Fruit fly (Drosophila melanogaster) whole organism, embryonic: ENCODE data around the gene CG9582.

Experiments
- Atf6 ChIP-seq: fragments of 200-800 bp; sonication (Bioruptor generic); IDR thresholded peaks from 2 replicates; pipeline ENCODE4 v1.3.6; 2022; ENCODE audit warnings: missing biosample characterization, missing genetic modification characterization
- CG10147 ChIP-seq: fragments of 200-800 bp; sonication (Bioruptor generic); optimal IDR thresholded peaks from 2 replicates; lab custom pipeline; 2019; ENCODE audit warnings: missing biosample characterization, mild to moderate bottlenecking, missing genetic modification characterization, moderate library complexity
- CG10321 ChIP-seq: fragments of 200-800 bp; sonication (Bioruptor generic); IDR thresholded peaks from 2 replicates; pipeline ENCODE4 v1.3.6; 2022; ENCODE audit warnings: missing biosample characterization, missing genetic modification characterization
- CG10543 ChIP-seq: fragments of 200-800 bp; sonication (Bioruptor generic); optimal IDR thresholded peaks from 3 replicates; lab custom pipeline; 2017; ENCODE audit warnings: missing biosample characterization, mild to moderate bottlenecking, missing genetic modification characterization, moderate library complexity
- CG11085 ChIP-seq: fragments of 200-800 bp; sonication (Bioruptor generic); IDR thresholded peaks from 2 replicates; pipeline ENCODE4 v1.3.6; 2022; ENCODE audit warnings: missing biosample characterization, missing genetic modification characterization
- CG11560 ChIP-seq: fragments of 200-800 bp; sonication (Bioruptor generic); IDR thresholded peaks from 3 replicates; pipeline ENCODE4 v1.3.6; 2022; ENCODE audit warnings: missing biosample characterization, missing genetic modification characterization
- CG13894 ChIP-seq: fragments of 200-800 bp; sonication (Bioruptor generic); optimal IDR thresholded peaks from 3 replicates; lab custom pipeline; 2018; ENCODE audit warnings: missing biosample characterization, mild to moderate bottlenecking, missing genetic modification characterization, moderate library complexity
- CG14050 ChIP-seq: fragments of 200-800 bp; sonication (Bioruptor generic); IDR thresholded peaks from 3 replicates; pipeline ENCODE4 v1.3.6; 2022; ENCODE audit warnings: missing biosample characterization, missing genetic modification characterization
- CG1647 ChIP-seq: fragments of 200-800 bp; sonication (Bioruptor generic); optimal IDR thresholded peaks from 3 replicates; lab custom pipeline; 2016; ENCODE audit warnings: missing biosample characterization, missing genetic modification characterization
- CG1832 ChIP-seq: fragments of 200-800 bp; sonication (Bioruptor generic); optimal IDR thresholded peaks from 2 replicates; lab custom pipeline; 2017; ENCODE audit warnings: missing biosample characterization, mild to moderate bottlenecking, missing genetic modification characterization, inconsistent platforms
- CG32532 ChIP-seq: fragments of 200-800 bp; sonication (Bioruptor generic); IDR thresholded peaks from 2 replicates; pipeline ENCODE4 v1.3.6; 2022; ENCODE audit warnings: missing biosample characterization, missing genetic modification characterization
- CG3726 ChIP-seq: fragments of 200-800 bp; sonication (Bioruptor generic); IDR thresholded peaks from 3 replicates; pipeline ENCODE4, ENCODE4 v1.3.6; 2022; ENCODE audit warnings: missing biosample characterization, missing genetic modification characterization
- CG6175 ChIP-seq: fragments of 200-800 bp; sonication (Bioruptor generic); IDR thresholded peaks from 3 replicates; pipeline ENCODE4 v1.3.6; 2022; ENCODE audit warnings: missing biosample characterization, missing genetic modification characterization
- CG6689 ChIP-seq: fragments of 200-800 bp; sonication (Bioruptor generic); IDR thresholded peaks from 2 replicates; pipeline ENCODE4 v1.3.6; 2022; ENCODE audit warnings: missing biosample characterization, missing genetic modification characterization
- CG7786 ChIP-seq: fragments of 200-800 bp; sonication (Bioruptor generic); optimal IDR thresholded peaks from 2 replicates; lab custom pipeline; 2016; ENCODE audit warnings: missing biosample characterization, missing genetic modification characterization
- CG7928 ChIP-seq: fragments of 200-800 bp; sonication (Bioruptor generic); optimal IDR thresholded peaks from 2 replicates; lab custom pipeline; 2017; ENCODE audit warnings: missing biosample characterization, mild to moderate bottlenecking, missing genetic modification characterization
- CG9817 ChIP-seq: fragments of 200-800 bp; sonication (Bioruptor generic); optimal IDR thresholded peaks from 2 replicates; lab custom pipeline; 2018; ENCODE audit warnings: missing biosample characterization, mild to moderate bottlenecking, missing genetic modification characterization, moderate library complexity
- Dad ChIP-seq: fragments of 200-800 bp; sonication (Bioruptor generic); optimal IDR thresholded peaks from 3 replicates; lab custom pipeline; 2016; ENCODE audit warnings: missing biosample characterization, missing genetic modification characterization
- Dll ChIP-seq: fragments of 200-800 bp; sonication (Bioruptor generic); IDR thresholded peaks from 4 replicates; pipeline ENCODE4 v1.3.6; 2022; ENCODE audit warnings: missing biosample characterization, missing genetic modification characterization; ENCODE audit not compliant: partially characterized antibody
- Dref ChIP-seq: fragments of 200-800 bp; sonication (Bioruptor generic); IDR thresholded peaks from 2 replicates; pipeline ENCODE4 v1.3.6; 2022; ENCODE audit warnings: missing biosample characterization, missing genetic modification characterization
- Fer2 ChIP-seq: fragments of 200-800 bp; sonication (Bioruptor generic); optimal IDR thresholded peaks from 2 replicates; lab custom pipeline; 2018; ENCODE audit warnings: missing biosample characterization, mild to moderate bottlenecking, missing genetic modification characterization, moderate library complexity
- HHEX ChIP-seq: fragments of 200-800 bp; sonication (Bioruptor generic); optimal IDR thresholded peaks from 3 replicates; lab custom pipeline; 2017; ENCODE audit warnings: missing biosample characterization, mild to moderate bottlenecking, missing genetic modification characterization, missing genetic modification reagents
- HLH3B ChIP-seq: fragments of 200-800 bp; sonication (Bioruptor generic); IDR thresholded peaks from 2 replicates; pipeline ENCODE4 v1.3.6; 2022; ENCODE audit warnings: missing biosample characterization, missing genetic modification characterization
- HLH54F ChIP-seq: fragments of 200-800 bp; sonication (Bioruptor generic); optimal IDR thresholded peaks from 3 replicates; lab custom pipeline; 2016; ENCODE audit warnings: missing biosample characterization, missing genetic modification characterization
- Hey ChIP-seq: fragments of 200-800 bp; sonication (Bioruptor generic); optimal IDR thresholded peaks from 3 replicates; lab custom pipeline; 2018; ENCODE audit warnings: missing biosample characterization, mild to moderate bottlenecking, missing genetic modification characterization
- Hr39 ChIP-seq: fragments of >200 bp; optimal IDR thresholded peaks from 2 replicates; lab custom pipeline; 2017
- MTF-1 ChIP-seq: fragments of 200-800 bp; sonication (Bioruptor generic); optimal IDR thresholded peaks from 2 replicates; lab custom pipeline; 2018; ENCODE audit warnings: missing biosample characterization, mild to moderate bottlenecking, missing genetic modification characterization, borderline replicate concordance
- NC2β ChIP-seq: fragments of 200-800 bp; sonication (Bioruptor generic); optimal IDR thresholded peaks from 2 replicates; lab custom pipeline; 2016; ENCODE audit warnings: missing biosample characterization, missing genetic modification characterization
- Six4 ChIP-seq: fragments of 200-800 bp; sonication (Bioruptor generic); optimal IDR thresholded peaks from 2 replicates; lab custom pipeline; 2016; ENCODE audit warnings: missing biosample characterization, missing genetic modification characterization
- Usf ChIP-seq: fragments of 200-800 bp; sonication (Bioruptor generic); optimal IDR thresholded peaks from 2 replicates; lab custom pipeline; 2017; ENCODE audit warnings: missing genotype, missing biosample characterization, missing genetic modification characterization
- abd-A ChIP-seq: fragments of 200-800 bp; sonication (Bioruptor generic); optimal IDR thresholded peaks from 3 replicates; lab custom pipeline; 2019; ENCODE audit warnings: missing biosample characterization, mild to moderate bottlenecking, missing genetic modification characterization, moderate library complexity
- bcd ChIP-seq: fragments of 200-800 bp; sonication (Bioruptor generic); optimal IDR thresholded peaks from 2 replicates; lab custom pipeline; 2017; ENCODE audit warnings: missing biosample characterization, mild to moderate bottlenecking, missing genetic modification characterization
- chm ChIP-seq: fragments of 200-800 bp; sonication (Bioruptor generic); IDR thresholded peaks from 2 replicates; pipeline ENCODE4 v1.3.6; 2022; ENCODE audit warnings: missing biosample characterization, missing genetic modification characterization
- chn ChIP-seq: fragments of 200-800 bp; sonication (Bioruptor generic); optimal IDR thresholded peaks from 2 replicates; lab custom pipeline; 2016; ENCODE audit warnings: missing biosample characterization, missing genetic modification characterization
- ci ChIP-seq: fragments of 200-800 bp; sonication (Bioruptor generic); IDR thresholded peaks from 3 replicates; pipeline ENCODE4 v1.3.6; 2022; ENCODE audit warnings: missing biosample characterization, missing genetic modification characterization
- crol ChIP-seq: fragments of 200-800 bp; sonication (Bioruptor generic); IDR thresholded peaks from 2 replicates; pipeline ENCODE4 v1.3.6; 2022; ENCODE audit warnings: missing biosample characterization, missing genetic modification characterization
- fd102C ChIP-seq: fragments of 200-800 bp; sonication (Bioruptor generic); optimal IDR thresholded peaks from 2 replicates; lab custom pipeline; 2018; ENCODE audit warnings: missing biosample characterization, mild to moderate bottlenecking, missing genetic modification characterization, moderate library complexity
- fru ChIP-seq: fragments of >200 bp; optimal IDR thresholded peaks from 2 replicates; lab custom pipeline; 2017
- lbe ChIP-seq: fragments of 200-800 bp; sonication (Bioruptor generic); optimal IDR thresholded peaks from 2 replicates; lab custom pipeline; 2016; ENCODE audit warnings: missing biosample characterization, mild to moderate bottlenecking, missing genetic modification characterization
- lilli ChIP-seq: fragments of 200-800 bp; sonication (Bioruptor generic); optimal IDR thresholded peaks from 3 replicates; lab custom pipeline; 2016; ENCODE audit warnings: missing biosample characterization, missing genetic modification characterization
- onecut ChIP-seq: fragments of 200-800 bp; sonication (Bioruptor generic); IDR thresholded peaks from 2 replicates; pipeline ENCODE4 v1.3.6; 2022; ENCODE audit warnings: missing biosample characterization, missing genetic modification characterization
- p53 ChIP-seq: fragments of 200-800 bp; sonication (Bioruptor generic); optimal IDR thresholded peaks from 2 replicates; lab custom pipeline; 2016; ENCODE audit warnings: missing biosample characterization, missing genetic modification characterization
- pho ChIP-seq: fragments of 200-800 bp; sonication (Bioruptor generic); optimal IDR thresholded peaks from 2 replicates; lab custom pipeline; 2016; ENCODE audit warnings: missing biosample characterization, missing genetic modification characterization
- pnt ChIP-seq: fragments of 200-800 bp; sonication (Bioruptor generic); optimal IDR thresholded peaks from 3 replicates; lab custom pipeline; 2016; ENCODE audit warnings: missing biosample characterization, missing genetic modification characterization
- ranshi ChIP-seq: fragments of 200-800 bp; sonication (Bioruptor generic); IDR thresholded peaks from 2 replicates; pipeline ENCODE4 v1.3.6; 2022; ENCODE audit warnings: missing biosample characterization, missing genetic modification characterization
- sc ChIP-seq, 3 experiments: fragments of >200 bp in 2 of 3; fragments of 200-800 bp in 1 of 3; sonication (Bioruptor generic) in 1 of 3; optimal IDR thresholded peaks; 2 replicates in 2 of 3; 3 replicates in 1 of 3; lab custom pipeline; 2017; ENCODE audit warnings: mild to moderate bottlenecking in 1 of 3, missing biosample characterization in 1 of 3, missing genetic modification characterization in 1 of 3, missing genetic modification reagents in 1 of 3
- slp2 ChIP-seq: fragments of 200-800 bp; sonication (Bioruptor generic); optimal IDR thresholded peaks from 2 replicates; lab custom pipeline; 2016; ENCODE audit warnings: missing biosample characterization, missing genetic modification characterization
- sna ChIP-seq: fragments of 200-800 bp; sonication (Bioruptor generic); IDR thresholded peaks from 2 replicates; pipeline ENCODE4 v1.3.6; 2022; ENCODE audit warnings: missing biosample characterization, missing genetic modification characterization; ENCODE audit not compliant: partially characterized antibody
- ttk ChIP-seq: fragments of 200-800 bp; sonication (Bioruptor generic); IDR thresholded peaks from 2 replicates; pipeline ENCODE4 v2.1.2; 2022; ENCODE audit warnings: missing biosample characterization, missing genetic modification characterization
- vvl ChIP-seq: fragments of 200-800 bp; sonication (Bioruptor generic); IDR thresholded peaks from 2 replicates; pipeline ENCODE4 v1.3.6; 2022; ENCODE audit warnings: missing biosample characterization, missing genetic modification characterization

Gene CG9582

DNA sequence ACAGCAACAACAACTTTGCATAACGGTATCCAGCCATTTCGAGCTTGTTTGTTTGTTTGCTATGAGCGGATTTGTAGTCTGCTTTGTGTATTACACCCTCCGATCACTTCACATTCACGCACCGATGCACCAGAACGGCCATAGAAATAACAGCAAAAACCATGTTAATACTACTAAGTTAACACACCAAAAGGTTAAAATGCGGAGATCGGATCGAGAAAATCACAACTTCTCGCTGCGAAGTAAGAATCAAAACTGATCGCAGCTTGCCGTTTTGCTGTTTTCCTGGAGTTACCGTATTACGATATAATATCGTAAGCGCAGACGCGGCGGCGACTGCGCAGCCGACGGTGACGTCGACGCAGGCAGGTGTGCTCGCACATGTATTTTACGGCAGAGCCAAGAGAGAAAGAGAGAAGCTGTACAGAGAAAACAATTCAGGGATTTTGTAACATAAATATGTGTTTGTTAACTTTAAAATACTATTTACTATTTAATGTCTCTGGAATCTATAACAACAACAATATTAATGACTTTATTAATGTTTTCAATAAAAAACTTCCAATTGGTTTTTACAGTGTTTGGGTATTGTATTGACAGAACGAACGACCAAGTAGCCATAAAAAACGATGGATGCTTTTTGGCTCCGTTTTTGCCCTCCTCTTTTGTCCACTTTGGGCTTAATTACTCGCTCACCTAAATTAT, 46.9 kb downstream of the CG9582 start, which contains the start of gene CG13101 (continued):
- TF ChIP-seq Hey (tag; lab: Kevin White, UChicago) (peak; percentile 19), CG14050 (GFP tag; lab: Robert Waterston, UW) (peak; percentile 89), abd-A (peak; percentile 24), HLH54F (GFP tag; lab: Kevin White, UChicago) (peak; percentile 78), CG13894 (tag; lab: Kevin White, UChicago) (peak; percentile 74), bcd (peak; percentile 92), Hr39 (lab: Kevin White, UChicago) (no peak), crol (GFP tag; lab: Robert Waterston, UW) (peak; percentile 72), CG7928 (GFP tag; lab: Kevin White, UChicago) (peak; percentile 59), pho (peak; percentile 91), CG10147 (GFP tag; lab: Kevin White, UChicago) (peak; percentile 92), Dref (no peak), Usf (peak; percentile 61), CG9817 (tag; lab: Kevin White, UChicago) (peak; percentile 82), CG32532 (GFP tag; lab: Robert Waterston, UW) (peak; percentile 97), Dad (GFP tag; lab: Kevin White, UChicago) (peak; percentile 71), fd102C (GFP tag; lab: Kevin White, UChicago) (peak; percentile 45), lbe (peak; percentile 94), ci (GFP tag; lab: Robert Waterston, UW) (peak; percentile 96), Fer2 (tag; lab: Kevin White, UChicago) (peak; percentile 69), lilli (peak; percentile 93), onecut (GFP tag; lab: Robert Waterston, UW) (peak; percentile 81), CG6689 (peak; percentile 94), p53 (peak; percentile 5), sna (GFP tag; lab: Robert Waterston, UW) (no peak), ranshi (peak; percentile 94), chn (GFP tag; lab: Kevin White, UChicago) (peak; percentile 83), Dll (GFP tag; lab: Robert Waterston, UW) (no peak), MTF-1 (GFP tag; lab: Kevin White, UChicago) (peak; percentile 79), CG3726 (GFP tag; lab: Robert Waterston, UW) (no peak; the same call in 2 of the 3 replicates), CG7786 (GFP tag; lab: Kevin White, UChicago) (peak; percentile 83), NC2β (peak; percentile 83), CG10543 (peak; percentile 39), CG1832 (no peak), sc (optimal IDR thresholded peaks at IDR 0.05; lab: Kevin White, UChicago) (no peak), sc (GFP tag; optimal IDR thresholded peaks at IDR 0.05; lab: Kevin White, UChicago) (peak; percentile 85), Six4 (GFP tag; lab: Kevin White, UChicago) (peak; percentile 83), vvl (GFP tag; lab: Robert Waterston, UW) (peak; percentile 98), HLH3B (GFP tag; lab: Robert Waterston, UW) (peak; percentile 95), ttk (peak; percentile 93), CG11560 (tag; lab: Robert Waterston, UW) (peak; percentile 80), CG11085 (GFP tag; lab: Robert Waterston, UW) (peak; percentile 89), CG6175 (GFP tag; lab: Robert Waterston, UW) (peak; percentile 87; the same call in 2 of the 3 replicates), Atf6 (GFP tag; lab: Robert Waterston, UW) (peak; percentile 96), pnt (GFP tag; lab: Kevin White, UChicago) (peak; percentile 58), chm (peak; percentile 93; the same call in 1 of the 2 replicates), slp2 (GFP tag; lab: Kevin White, UChicago) (peak; percentile 83), HHEX (peak; percentile 89), fru (lab: Kevin White, UChicago) (no peak), CG1647 (GFP tag; lab: Kevin White, UChicago) (peak; percentile 78), CG10321 (GFP tag; lab: Robert Waterston, UW) (peak; percentile 81)
